Worm (Caenorhabditis elegans) whole organism, L3 larva: ENCODE data around the gene anmt-1.

Source experiments
- R02D3.7 ChIP-seq: fragments of 150-350 bp; optimal IDR thresholded peaks from 2 replicates; lab custom pipeline; 2014; ENCODE audit warnings: missing biosample characterization, missing genetic modification characterization
- ceh-28 ChIP-seq: fragments of 150-350 bp; optimal IDR thresholded peaks from 2 replicates; lab custom pipeline; 2014; ENCODE audit warnings: missing biosample characterization, missing genetic modification reagents, missing genetic modification characterization
- elt-3 ChIP-seq, 3 experiments: fragments of 150-350 bp in 1 of 3; sonication (generic microtip) in 2 of 3; optimal IDR thresholded peaks; 2 replicates in 2 of 3; 4 replicates in 1 of 3; lab custom pipeline; 2014 to 2017; ENCODE audit warnings: missing biosample characterization in 3 of 3, missing genetic modification characterization in 3 of 3
- nhr-28 ChIP-seq: fragments of 150-350 bp; optimal IDR thresholded peaks from 2 replicates; lab custom pipeline; 2014; ENCODE audit warnings: missing biosample characterization, missing genetic modification characterization
- nhr-77 ChIP-seq: fragments of 150-350 bp; optimal IDR thresholded peaks from 2 replicates; lab custom pipeline; 2014; ENCODE audit warnings: missing biosample characterization, missing genetic modification characterization
- skn-1 ChIP-seq: fragments of 150-350 bp; optimal IDR thresholded peaks from 2 replicates; lab custom pipeline; 2014; ENCODE audit warnings: missing biosample characterization, missing genetic modification characterization
- tbx-2 ChIP-seq: sonication (generic microtip); optimal IDR thresholded peaks from 2 replicates; lab custom pipeline; 2016; ENCODE audit warnings: mild to moderate bottlenecking, missing genetic modification characterization, missing compliant biosample characterization
- ztf-4 ChIP-seq: fragments of 150-350 bp; optimal IDR thresholded peaks from 2 replicates; lab custom pipeline; 2014; ENCODE audit warnings: missing biosample characterization, missing genetic modification characterization

DNA sequence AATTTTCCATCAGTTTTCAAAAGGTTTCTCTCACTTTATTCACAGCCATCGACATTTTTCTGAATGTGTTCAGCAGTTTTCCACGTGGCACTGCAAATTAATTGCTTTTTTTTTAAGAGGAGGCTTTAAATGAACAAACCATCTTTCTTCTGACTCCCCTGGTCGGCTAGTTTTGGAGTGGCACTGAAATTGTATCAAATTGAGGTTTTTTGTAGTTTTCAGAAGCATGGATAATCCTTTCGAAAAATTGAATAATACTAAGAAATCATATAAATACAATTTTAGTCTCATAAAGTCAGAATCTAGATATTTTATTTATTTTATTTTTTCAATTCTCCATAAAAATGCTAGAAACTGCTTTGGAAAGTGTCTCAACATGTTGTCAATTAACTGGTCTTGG is 20.2 kb downstream of the anmt-1 start, which contains the start of gene B0303.16:
- no peak for TF ChIP-seq ceh-28
- TF ChIP-seq skn-1 = no peak
- TF ChIP-seq nhr-28 = no peak
- no peak for TF ChIP-seq tbx-2
- TF ChIP-seq nhr-77 (tag; lab: Kevin White, UChicago) = no peak
- no peak for TF ChIP-seq elt-3 (tag; optimal IDR thresholded peaks at IDR 0.05; lab: Kevin White, UChicago)
- TF ChIP-seq R02D3.7 = no peak
- no peak for TF ChIP-seq ztf-4 (tag; lab: Kevin White, UChicago)
